Worm (Caenorhabditis elegans) whole organism, L4 larva: ENCODE measurements around the gene fbxa-184.

ENCODE experiments used
- F49E8.2 ChIP-seq: sonication (generic microtip); optimal IDR thresholded peaks from 2 replicates; lab custom pipeline; 2016; ENCODE audit warnings: missing compliant biosample characterization, mild to moderate bottlenecking, missing genetic modification characterization, borderline replicate concordance
- aha-1 ChIP-seq: fragments of 150-350 bp; peaks from one replicate; lab custom pipeline; 2014; ENCODE audit warnings: missing biosample characterization, missing genetic modification characterization
- aly-2 ChIP-seq: sonication (generic microtip); optimal IDR thresholded peaks from 2 replicates; lab custom pipeline; 2018; ENCODE audit warnings: missing biosample characterization, missing genetic modification characterization
- ama-1 ChIP-seq: fragments of 150-350 bp; optimal IDR thresholded peaks from 2 replicates; lab custom pipeline; 2014; ENCODE audit warnings: inconsistent platforms, mixed read lengths
- ceh-20 ChIP-seq: fragments of 200-800 bp; sonication (Bioruptor generic); IDR thresholded peaks from 2 replicates; pipeline ENCODE4 v1.3.6; 2022; ENCODE audit warnings: missing genetic modification reagents, missing genetic modification characterization, missing compliant biosample characterization
- ceh-82 ChIP-seq: sonication (generic microtip); optimal IDR thresholded peaks from 2 replicates; lab custom pipeline; 2017; ENCODE audit warnings: missing biosample characterization, missing genetic modification characterization
- dmd-9 ChIP-seq: fragments of 200-800 bp; sonication (Bioruptor generic); IDR thresholded peaks from 2 replicates; pipeline ENCODE4 v1.3.6; 2022; ENCODE audit warnings: missing genetic modification reagents, missing genetic modification characterization, missing compliant biosample characterization
- lim-7 ChIP-seq: fragments of 200-800 bp; sonication (Bioruptor generic); IDR thresholded peaks from 2 replicates; pipeline ENCODE4 v1.3.6; 2022; ENCODE audit warnings: missing genetic modification characterization, missing compliant biosample characterization
- nhr-237 ChIP-seq: sonication (generic microtip); optimal IDR thresholded peaks from 2 replicates; lab custom pipeline; 2017; ENCODE audit warnings: missing biosample characterization, missing genetic modification characterization
- nhr-77 ChIP-seq: fragments of 150-350 bp; optimal IDR thresholded peaks from 2 replicates; lab custom pipeline; 2014; ENCODE audit warnings: missing biosample characterization, missing genetic modification characterization
- pha-4 ChIP-seq, 2 experiments: fragments of 150-350 bp in 1 of 2; fragments of 200-800 bp in 1 of 2; sonication (Bioruptor generic) in 1 of 2; IDR thresholded peaks in 1 of 2; optimal IDR thresholded peaks in 1 of 2; 2 replicates each; pipeline versions ENCODE4 v1.3.6 to Lab custom; 2014 to 2022; ENCODE audit warnings: missing genetic modification characterization in 2 of 2, missing genetic modification reagents in 2 of 2, missing biosample characterization in 1 of 2, missing compliant biosample characterization in 1 of 2
- skn-1 ChIP-seq: fragments of 150-350 bp; optimal IDR thresholded peaks from 2 replicates; lab custom pipeline; 2014; ENCODE audit warnings: missing biosample characterization, missing genetic modification characterization
- zfp-2 ChIP-seq: sonication (generic microtip); optimal IDR thresholded peaks from 2 replicates; lab custom pipeline; 2016; ENCODE audit warnings: mild to moderate bottlenecking, missing genetic modification characterization, missing compliant biosample characterization
- ztf-11 ChIP-seq: fragments of 150-350 bp; optimal IDR thresholded peaks from 2 replicates; lab custom pipeline; 2014; ENCODE audit warnings: missing biosample characterization, missing genetic modification characterization

ce11 chrII:1724314-1724713 is 14.3 kb downstream of the fbxa-184 start, which contains the start of gene fbxb-11:
- TF ChIP-seq skn-1 (tag; lab: Kevin White, UChicago) = no peak
- TF ChIP-seq lim-7 = no peak
- no peak for TF ChIP-seq nhr-237 (tag; lab: Kevin White, UChicago)
- no peak for TF ChIP-seq aly-2 (tag; lab: Kevin White, UChicago)
- TF ChIP-seq aha-1 (tag; lab: Kevin White, UChicago) = no peak
- no peak for TF ChIP-seq zfp-2 (tag; lab: Kevin White, UChicago)
- TF ChIP-seq ceh-20 = no peak
- TF ChIP-seq pha-4 (GFP tag; IDR thresholded peaks at IDR 0.05; lab: Robert Waterston, UW) = no peak
- no peak for TF ChIP-seq pha-4 (tag; optimal IDR thresholded peaks at IDR 0.05; lab: Kevin White, UChicago)
- TF ChIP-seq F49E8.2 (tag; lab: Kevin White, UChicago) = no peak
- no peak for TF ChIP-seq nhr-77 (tag; lab: Kevin White, UChicago)
- TF ChIP-seq ceh-82 (tag; lab: Kevin White, UChicago) = no peak
- TF ChIP-seq ztf-11 (tag; lab: Kevin White, UChicago) = no peak
- no peak for TF ChIP-seq ama-1 (lab: Kevin White, UChicago)
- no peak for TF ChIP-seq dmd-9 (GFP tag; lab: Robert Waterston, UW)
